Worm (Caenorhabditis elegans): ENCODE results near the gene dpy-27.

dpy-27 gene

ce11 chrIII:3807590-3807989, 11.9 kb downstream of the dpy-27 start:
- peak; percentile 7 for TF ChIP-seq hlh-11 (tag; optimal IDR thresholded peaks at IDR 0.05)
- TF ChIP-seq dpl-1 (GFP tag; optimal IDR thresholded peaks at IDR 0.05) = no peak

- TF ChIP-seq aha-1 (tag) (peak; percentile 95), ZK337.2 (GFP tag; IDR thresholded peaks at IDR 0.05) (no peak)
Observed at ce11 chrIII:3806883-3807282, 12.6 kb downstream of the dpy-27 start.

DNA sequence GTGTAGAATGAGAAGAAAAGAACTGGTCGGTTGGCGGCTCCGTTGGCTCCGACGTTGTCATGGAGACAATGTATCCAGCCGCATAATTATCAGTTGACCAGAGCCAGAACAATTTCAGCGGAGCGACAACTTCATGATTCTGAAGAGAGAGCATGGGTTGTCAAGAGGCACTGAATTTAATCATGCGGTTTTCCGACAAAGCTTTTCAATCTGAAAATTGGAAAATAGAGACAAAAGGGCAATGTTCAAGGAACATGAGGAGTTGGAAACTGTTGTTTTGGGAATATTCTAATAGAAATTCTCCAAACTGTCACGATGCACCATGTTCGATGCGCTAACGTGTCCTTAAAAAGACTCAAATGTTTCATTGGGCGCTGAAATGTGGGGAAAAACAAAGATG, 15.1 kb downstream of the dpy-27 start, which contains the start of gene xbx-5:
xbx-5 (minus strand) TSS at position 56 of the 400 bp plus-strand sequence.
- TF ChIP-seq aha-1 (tag) (peak; percentile 91), saeg-2 (GFP tag; IDR thresholded peaks at IDR 0.05) (no peak), ama-1 (optimal IDR thresholded peaks at IDR 0.05) (peak; percentile 9), gei-8 (GFP tag; optimal IDR thresholded peaks at IDR 0.05) (no peak), nhr-10 (tag; optimal IDR thresholded peaks at IDR 0.05) (peak; percentile 39), unc-39 (tag; optimal IDR thresholded peaks at IDR 0.05) (no peak), snpc-4 (tag; optimal IDR thresholded peaks at IDR 0.05) (no peak), nhr-28 (tag; optimal IDR thresholded peaks at IDR 0.05) (no peak)

DNA sequence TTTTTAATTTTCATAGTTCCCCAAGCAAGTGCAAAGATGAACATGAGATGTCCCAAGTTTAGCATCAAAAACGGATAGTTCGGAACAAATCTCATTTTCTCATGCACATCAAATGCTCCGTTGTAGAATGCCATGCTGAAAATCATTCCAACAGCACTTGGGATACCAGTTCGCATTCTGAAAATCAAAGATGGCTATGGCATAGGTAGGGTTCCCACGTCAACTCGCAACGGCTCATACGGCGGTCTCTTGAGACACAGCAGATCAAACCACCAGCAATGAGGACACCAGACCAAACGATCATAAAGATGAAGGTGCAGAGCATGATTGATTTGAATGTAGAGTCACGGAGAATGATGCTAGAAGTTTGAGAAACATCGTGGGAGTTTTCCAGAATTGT, 16.4 kb downstream of the dpy-27 start:
- TF ChIP-seq nhr-48 (tag; optimal IDR thresholded peaks at IDR 0.05) = no peak
- TF ChIP-seq arid-1 (GFP tag; conservative IDR thresholded peaks at IDR 0.05) = no peak
- no peak for TF ChIP-seq set-16 (GFP tag; IDR thresholded peaks at IDR 0.05)
- no peak for TF ChIP-seq lin-15B (tag; optimal IDR thresholded peaks at IDR 0.05)
- no peak for TF ChIP-seq aly-2 (tag; optimal IDR thresholded peaks at IDR 0.05)
- peak in 1 of 2 experiments; percentile 73 for TF ChIP-seq unc-62 (GFP tag; optimal IDR thresholded peaks at IDR 0.05 in 1 of 2)
- no peak for TF ChIP-seq unc-62 (tag; optimal IDR thresholded peaks at IDR 0.05)
- no peak for TF ChIP-seq F37D6.2 (tag; optimal IDR thresholded peaks at IDR 0.05)
- TF ChIP-seq mxl-2 (GFP tag; conservative IDR thresholded peaks at IDR 0.05) = no peak
- no peak for TF ChIP-seq madf-5 (GFP tag; IDR thresholded peaks at IDR 0.05)
- TF ChIP-seq zip-11 (GFP tag; IDR thresholded peaks at IDR 0.05) = no peak
- no peak for TF ChIP-seq egl-27 (tag; optimal IDR thresholded peaks at IDR 0.05)
- no peak for TF ChIP-seq lir-3 (tag; optimal IDR thresholded peaks at IDR 0.05)
- TF ChIP-seq aha-1 (tag) = peak; percentile 64
- TF ChIP-seq attf-4 (tag; optimal IDR thresholded peaks at IDR 0.05) = no peak
- no peak for TF ChIP-seq Y105C5A.15 (GFP tag; IDR thresholded peaks at IDR 0.05)
- TF ChIP-seq unc-39 (tag; optimal IDR thresholded peaks at IDR 0.05) = no peak
- no peak for TF ChIP-seq Y5F2A.4 (GFP tag; optimal IDR thresholded peaks at IDR 0.05)

DNA sequence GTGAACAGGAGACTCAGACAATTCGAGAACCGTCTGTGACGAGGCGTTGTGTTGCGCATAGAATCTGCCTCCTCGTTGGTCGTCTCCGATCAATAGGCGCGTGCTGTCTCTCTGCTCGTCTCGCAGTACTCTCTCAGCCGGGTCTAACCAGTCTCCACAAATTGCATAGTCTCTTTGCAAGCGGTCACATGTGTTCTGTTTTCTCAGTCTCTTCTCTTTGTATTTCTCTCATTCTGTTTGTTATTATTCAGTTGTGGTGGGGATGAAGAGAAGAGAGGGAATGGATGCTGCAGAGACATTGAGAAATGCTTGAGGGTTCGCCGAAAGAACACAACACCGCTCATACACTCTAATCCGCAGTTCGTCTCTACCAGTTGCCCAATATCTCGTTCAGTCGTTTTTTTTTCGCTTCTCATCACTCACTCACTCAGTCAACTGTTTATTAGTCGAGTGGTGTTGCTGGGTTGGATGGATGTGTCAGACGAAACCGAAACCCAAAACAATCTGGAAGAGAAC, 18.0 kb downstream of the dpy-27 start:
- TF ChIP-seq ama-1 (optimal IDR thresholded peaks at IDR 0.05) = peak; percentile 74
- TF ChIP-seq nhr-41 (GFP tag; IDR thresholded peaks at IDR 0.05) = no peak
- TF ChIP-seq R02D3.7 (tag; optimal IDR thresholded peaks at IDR 0.05) = no peak
- no peak for TF ChIP-seq nhr-76 (tag; optimal IDR thresholded peaks at IDR 0.05)
- TF ChIP-seq daf-8 (GFP tag; IDR thresholded peaks at IDR 0.05) = no peak
- TF ChIP-seq zag-1 (tag; optimal IDR thresholded peaks at IDR 0.05) = peak; percentile 86
- TF ChIP-seq nhr-48 (tag; optimal IDR thresholded peaks at IDR 0.05) = peak; percentile 93
- TF ChIP-seq mdt-29 (GFP tag; IDR thresholded peaks at IDR 0.05) = peak; percentile 86
- peak; percentile 93 for TF ChIP-seq nhr-77 (tag; optimal IDR thresholded peaks at IDR 0.05)
- TF ChIP-seq lsy-2 (tag; optimal IDR thresholded peaks at IDR 0.05) = peak; percentile 90 to 95
- peak; percentile 100 for TF ChIP-seq hlh-30 (tag; optimal IDR thresholded peaks at IDR 0.05; ENCODE audit: insufficient read depth)
- TF ChIP-seq lin-1 (GFP tag; IDR thresholded peaks at IDR 0.05) = peak; percentile 36
- peak; percentile 98 for TF ChIP-seq dve-1 (tag; optimal IDR thresholded peaks at IDR 0.05; ENCODE audit: insufficient read depth)
- peak; percentile 94 for TF ChIP-seq hmg-1.1 (GFP tag; IDR thresholded peaks at IDR 0.05)
- 0 out of 2 replicates have a peak, but pooled peaks have one; percentile 30 for TF ChIP-seq lin-29 (GFP tag; IDR thresholded peaks at IDR 0.05)
- peak; percentile 56; the same call in 1 of the 2 replicates for TF ChIP-seq arid-1 (GFP tag; conservative IDR thresholded peaks at IDR 0.05)
- 0 out of 2 replicates have a peak, but pooled peaks have one; percentile 12 for TF ChIP-seq lim-7 (GFP tag; IDR thresholded peaks at IDR 0.05)
- TF ChIP-seq daf-19 (GFP tag; conservative IDR thresholded peaks at IDR 0.05) = 0 out of 2 replicates have a peak, but pooled peaks have one; percentile 60
- peak; percentile 2 to 97 for TF ChIP-seq daf-16 (GFP tag; optimal IDR thresholded peaks at IDR 0.05)
- peak; percentile 98 for TF ChIP-seq daf-16 (tag; optimal IDR thresholded peaks at IDR 0.05)
- no peak for TF ChIP-seq mxl-2 (GFP tag; conservative IDR thresholded peaks at IDR 0.05)
- peak; percentile 91 for TF ChIP-seq egl-43 (GFP tag; IDR thresholded peaks at IDR 0.05)
- peak; percentile 19 for TF ChIP-seq gei-8 (GFP tag; optimal IDR thresholded peaks at IDR 0.05)
- TF ChIP-seq lin-13 (GFP tag; optimal IDR thresholded peaks at IDR 0.05) = peak; percentile 81
